Worm (Caenorhabditis elegans): ENCODE measurements around the gene aqp-4.
A peak's percentile ranks its signal among the peaks of the same experiment; 100 is the strongest.

The aqp-4 gene

ce11 chrV:9711174-9711573 lies 26.2 kb upstream of the aqp-4 start:
- TF ChIP-seq pha-4 (tag; optimal IDR thresholded peaks at IDR 0.05): no peak
- peak; percentile 81 for TF ChIP-seq elt-2 (tag; optimal IDR thresholded peaks at IDR 0.05)

DNA sequence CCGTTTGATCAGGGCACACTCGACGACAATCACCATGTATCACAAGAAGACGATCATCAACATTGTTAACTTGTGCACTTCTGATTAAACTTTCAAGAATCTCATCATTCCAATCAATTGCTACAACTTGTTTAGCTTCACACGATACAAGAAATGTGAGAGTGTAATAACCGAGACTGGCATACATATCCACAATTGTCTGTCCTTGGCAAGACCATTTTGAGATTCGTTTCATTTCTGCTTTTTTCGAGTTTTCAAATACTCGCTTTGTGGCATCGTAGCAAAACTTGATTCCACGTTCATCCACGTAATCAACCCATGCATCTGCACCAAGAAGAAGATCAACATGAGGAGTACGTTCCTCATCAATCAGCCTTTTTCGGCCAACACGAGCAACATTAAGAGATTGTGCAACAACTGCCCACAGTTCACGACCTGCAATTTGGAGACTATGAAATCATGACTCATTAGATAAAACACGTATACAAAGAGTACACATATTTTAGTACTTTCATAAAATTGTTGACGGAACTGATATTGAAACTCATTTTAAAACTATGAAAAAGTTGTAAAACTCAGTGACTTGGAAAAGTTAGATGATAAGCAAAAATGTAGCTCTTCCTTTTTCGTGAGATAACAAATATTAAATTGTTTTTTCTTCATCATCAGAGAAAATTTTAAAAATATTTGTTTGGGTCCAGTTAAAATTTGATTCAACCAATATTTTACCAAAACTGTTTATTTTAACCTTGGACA lies 24.8 kb upstream of the aqp-4 start:
- TF ChIP-seq pqm-1 (tag; optimal IDR thresholded peaks at IDR 0.05) (no peak), pax-1 (tag; optimal IDR thresholded peaks at IDR 0.05) (no peak), elt-2 (tag; optimal IDR thresholded peaks at IDR 0.05) (no peak), fkh-6 (tag; optimal IDR thresholded peaks at IDR 0.05) (no peak), dmd-4 (tag; optimal IDR thresholded peaks at IDR 0.05; ENCODE audit: borderline replicate concordance) (no peak), ceh-6 (GFP tag; optimal IDR thresholded peaks at IDR 0.05) (no peak), ahr-1 (tag; optimal IDR thresholded peaks at IDR 0.05) (no peak), pat-9 (tag; optimal IDR thresholded peaks at IDR 0.05) (no peak), ztf-16 (tag; optimal IDR thresholded peaks at IDR 0.05) (no peak), pha-2 (tag; optimal IDR thresholded peaks at IDR 0.05) (no peak), hlh-6 (tag; optimal IDR thresholded peaks at IDR 0.05) (no peak), nhr-232 (tag; optimal IDR thresholded peaks at IDR 0.05) (no peak), lim-6 (tag; optimal IDR thresholded peaks at IDR 0.05) (no peak), Y22D7AL.16 (tag; optimal IDR thresholded peaks at IDR 0.05) (no peak), ceh-18 (tag; optimal IDR thresholded peaks at IDR 0.05) (no peak), sox-2 (GFP tag; IDR thresholded peaks at IDR 0.05) (no peak), odd-2 (tag; optimal IDR thresholded peaks at IDR 0.05) (no peak), npax-4 (tag; optimal IDR thresholded peaks at IDR 0.05) (no peak)

DNA sequence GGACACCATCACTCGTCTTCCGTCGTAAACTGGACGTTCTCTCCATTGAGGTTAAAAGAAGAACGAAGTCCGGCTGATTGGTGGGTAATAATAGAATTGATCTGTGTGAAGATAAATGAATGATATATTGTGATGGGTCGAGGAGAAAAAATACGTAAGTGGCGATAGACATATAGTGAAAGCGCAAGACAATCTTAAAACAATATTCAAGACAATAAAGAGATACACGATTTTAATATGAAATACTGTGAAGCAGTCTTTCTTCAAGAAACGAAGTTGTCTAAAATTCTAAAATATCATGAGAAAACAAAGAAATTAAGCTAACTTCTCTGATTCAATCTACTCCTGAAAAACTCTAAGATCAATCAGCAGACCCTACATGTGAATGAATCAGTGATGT lies 23.8 kb upstream of the aqp-4 start, which contains the start of gene F40F9.10:
F40F9.10 (minus strand) TSS at position 101 of the 400 bp plus-strand sequence.
- TF ChIP-seq pqm-1 (tag; optimal IDR thresholded peaks at IDR 0.05): no peak
- TF ChIP-seq ceh-24 (tag; optimal IDR thresholded peaks at IDR 0.05): no peak
- TF ChIP-seq mec-3 (tag; optimal IDR thresholded peaks at IDR 0.05; ENCODE audit: borderline replicate concordance): no peak
- TF ChIP-seq eyg-1 (tag; optimal IDR thresholded peaks at IDR 0.05): no peak
- TF ChIP-seq rnt-1 (tag; optimal IDR thresholded peaks at IDR 0.05): no peak
- no peak for TF ChIP-seq unc-86 (tag; optimal IDR thresholded peaks at IDR 0.05)
- no peak for TF ChIP-seq nhr-11 (tag; optimal IDR thresholded peaks at IDR 0.05)
- TF ChIP-seq syd-9 (tag; optimal IDR thresholded peaks at IDR 0.05): no peak
- no peak for TF ChIP-seq nfya-1 (tag; optimal IDR thresholded peaks at IDR 0.05)
- TF ChIP-seq ceh-19 (GFP tag; optimal IDR thresholded peaks at IDR 0.05): no peak
- TF ChIP-seq Y22D7AL.16 (tag; optimal IDR thresholded peaks at IDR 0.05): no peak
- TF ChIP-seq ceh-2 (tag; optimal IDR thresholded peaks at IDR 0.05): no peak
- no peak for TF ChIP-seq ceh-48 (tag; optimal IDR thresholded peaks at IDR 0.05)
- no peak for TF ChIP-seq pros-1 (tag; optimal IDR thresholded peaks at IDR 0.05)
- TF ChIP-seq pha-2 (tag; optimal IDR thresholded peaks at IDR 0.05): no peak
- TF ChIP-seq pha-4 (tag; optimal IDR thresholded peaks at IDR 0.05): no peak
- no peak for TF ChIP-seq K02D7.2 (tag; optimal IDR thresholded peaks at IDR 0.05)
- no peak for TF ChIP-seq odd-2 (tag; optimal IDR thresholded peaks at IDR 0.05)
- TF ChIP-seq F13H6.1 (tag; optimal IDR thresholded peaks at IDR 0.05): no peak

- no peak for TF ChIP-seq mec-3 (tag; optimal IDR thresholded peaks at IDR 0.05; ENCODE audit: borderline replicate concordance)
- no peak for TF ChIP-seq K09A11.1 (tag; optimal IDR thresholded peaks at IDR 0.05; ENCODE audit: insufficient read depth)
- TF ChIP-seq ceh-30 (tag; optimal IDR thresholded peaks at IDR 0.05): no peak
- no peak for TF ChIP-seq hlh-30 (tag; optimal IDR thresholded peaks at IDR 0.05; ENCODE audit: insufficient read depth)
- TF ChIP-seq zip-5 (tag; optimal IDR thresholded peaks at IDR 0.05): no peak
- no peak for TF ChIP-seq fkh-10 (GFP tag; optimal IDR thresholded peaks at IDR 0.05)
- TF ChIP-seq ahr-1 (tag; optimal IDR thresholded peaks at IDR 0.05): no peak
- no peak for TF ChIP-seq ets-4 (tag; optimal IDR thresholded peaks at IDR 0.05)
- no peak for TF ChIP-seq eyg-1 (tag; optimal IDR thresholded peaks at IDR 0.05)
- no peak for TF ChIP-seq pat-9 (tag; optimal IDR thresholded peaks at IDR 0.05)
- TF ChIP-seq dve-1 (tag; optimal IDR thresholded peaks at IDR 0.05): no peak
- TF ChIP-seq syd-9 (tag; optimal IDR thresholded peaks at IDR 0.05): no peak
- no peak for TF ChIP-seq Y22D7AL.16 (tag; optimal IDR thresholded peaks at IDR 0.05)
Measured at ce11 chrV:9714909-9715308, 22.4 kb upstream of the aqp-4 start, which contains the start of gene F40F9.3. Gene F40F9.3, plus strand, starts transcription at chrV:9715209.
